Fruit fly (Drosophila melanogaster): Measurements from ENCODE around the gene HGTX.
A peak's percentile ranks its signal among the peaks of the same experiment; 100 is the strongest.

The HGTX gene

DNA sequence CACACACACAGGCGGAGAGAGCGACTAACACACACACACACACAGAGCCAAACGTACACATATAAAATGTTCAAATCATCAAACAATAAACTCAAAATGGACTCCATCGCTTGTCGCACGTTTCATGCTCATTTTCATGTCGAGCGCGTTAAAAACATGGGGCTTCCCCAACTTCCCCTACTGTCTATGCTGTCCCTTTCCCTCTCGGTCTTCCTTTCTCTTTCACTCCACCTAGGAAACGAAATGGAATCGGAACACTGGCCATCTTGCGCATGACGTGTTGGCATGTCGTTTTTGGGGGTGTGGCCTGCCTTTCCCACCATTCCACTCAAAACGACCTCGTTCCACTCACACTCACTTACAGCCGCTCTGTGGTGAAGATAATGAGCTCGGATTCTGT is 20.4 kb downstream of the HGTX start (continued):
- TF ChIP-seq seq (GFP tag; IDR thresholded peaks at IDR 0.05) = peak; percentile 73; the same call in 1 of the 2 replicates
- TF ChIP-seq Blimp-1 (GFP tag; optimal IDR thresholded peaks at IDR 0.05) = no peak
- no peak for TF ChIP-seq dm (GFP tag; optimal IDR thresholded peaks at IDR 0.05)
- no peak for TF ChIP-seq luna (GFP tag; optimal IDR thresholded peaks at IDR 0.05)
- no peak for TF ChIP-seq HmgZ (tag; optimal IDR thresholded peaks at IDR 0.05)
- TF ChIP-seq CG10321 (GFP tag; IDR thresholded peaks at IDR 0.05) = peak; percentile 89
- no peak for TF ChIP-seq CG33213 (GFP tag; optimal IDR thresholded peaks at IDR 0.05)
- TF ChIP-seq dmrt11E (tag; optimal IDR thresholded peaks at IDR 0.05) = no peak
- TF ChIP-seq CG42726 (GFP tag; IDR thresholded peaks at IDR 0.05; ENCODE audit: partially characterized antibody) = no peak
- TF ChIP-seq so (GFP tag; IDR thresholded peaks at IDR 0.05) = no peak
- TF ChIP-seq phol (tag; optimal IDR thresholded peaks at IDR 0.05) = peak; percentile 77
- peak; percentile 30; the same call in 1 of the 3 replicates for TF ChIP-seq CG34224 (GFP tag; IDR thresholded peaks at IDR 0.05; ENCODE audit: partially characterized antibody)
- no peak for TF ChIP-seq Atf3 (GFP tag; optimal IDR thresholded peaks at IDR 0.05)
- no peak for TF ChIP-seq Meics (GFP tag; optimal IDR thresholded peaks at IDR 0.05)
- no peak for TF ChIP-seq Tbp (GFP tag; optimal IDR thresholded peaks at IDR 0.05)
- no peak for TF ChIP-seq CG8388 (GFP tag; optimal IDR thresholded peaks at IDR 0.05)
- no peak for TF ChIP-seq PHDP (tag; optimal IDR thresholded peaks at IDR 0.05)
- TF ChIP-seq Atf6 (GFP tag; IDR thresholded peaks at IDR 0.05) = no peak
- no peak for TF ChIP-seq CG9797 (GFP tag; optimal IDR thresholded peaks at IDR 0.05)
- no peak for TF ChIP-seq Scr (GFP tag; IDR thresholded peaks at IDR 0.05; ENCODE audit: partially characterized antibody)
- no peak for TF ChIP-seq CG3163 (GFP tag; optimal IDR thresholded peaks at IDR 0.05)
- TF ChIP-seq ham (GFP tag; IDR thresholded peaks at IDR 0.05) = no peak
- no peak for TF ChIP-seq gcm (GFP tag; optimal IDR thresholded peaks at IDR 0.05)
- TF ChIP-seq pho (GFP tag; optimal IDR thresholded peaks at IDR 0.05) = no peak
- no peak for TF ChIP-seq prd (optimal IDR thresholded peaks at IDR 0.05)
- TF ChIP-seq prd (GFP tag; IDR thresholded peaks at IDR 0.05) = no peak
- no peak for TF ChIP-seq Lhr (GFP tag; optimal IDR thresholded peaks at IDR 0.05)
- no peak for TF ChIP-seq Hmx (GFP tag; optimal IDR thresholded peaks at IDR 0.05)
- TF ChIP-seq CG31365 (tag; optimal IDR thresholded peaks at IDR 0.05) = no peak
- TF ChIP-seq sug (tag; optimal IDR thresholded peaks at IDR 0.05) = no peak
- no peak; the same call in 1 of the 2 replicates for TF ChIP-seq bbx (GFP tag; IDR thresholded peaks at IDR 0.05; ENCODE audit: partially characterized antibody)
- no peak for TF ChIP-seq CG17385 (GFP tag; optimal IDR thresholded peaks at IDR 0.05)
- TF ChIP-seq Rfx (GFP tag; IDR thresholded peaks at IDR 0.05) = no peak
- no peak for TF ChIP-seq CG14860 (GFP tag; IDR thresholded peaks at IDR 0.05; ENCODE audit: partially characterized antibody)
- peak; percentile 100 for TF ChIP-seq pfk (GFP tag; optimal IDR thresholded peaks at IDR 0.05)
- peak; percentile 28 for TF ChIP-seq CG15601 (tag; optimal IDR thresholded peaks at IDR 0.05)
- peak; percentile 92 for TF ChIP-seq CG1832 (GFP tag; optimal IDR thresholded peaks at IDR 0.05)
- TF ChIP-seq CG2678 (tag; optimal IDR thresholded peaks at IDR 0.05) = no peak
- TF ChIP-seq MBD-R2 (GFP tag; IDR thresholded peaks at IDR 0.05) = no peak
- TF ChIP-seq CG2889 (GFP tag; IDR thresholded peaks at IDR 0.05) = no peak
- TF ChIP-seq Dad (GFP tag; optimal IDR thresholded peaks at IDR 0.05) = no peak
- TF ChIP-seq CG7786 (GFP tag; optimal IDR thresholded peaks at IDR 0.05) = no peak
- TF ChIP-seq ranshi (GFP tag; IDR thresholded peaks at IDR 0.05) = no peak
- no peak for TF ChIP-seq CG13123 (GFP tag; optimal IDR thresholded peaks at IDR 0.05)
- no peak for TF ChIP-seq al (GFP tag; IDR thresholded peaks at IDR 0.05)
- no peak for TF ChIP-seq CG16779 (GFP tag; IDR thresholded peaks at IDR 0.05)
- no peak for TF ChIP-seq CG14014 (GFP tag; IDR thresholded peaks at IDR 0.05)
- TF ChIP-seq bowl (GFP tag; IDR thresholded peaks at IDR 0.05) = no peak
- no peak for TF ChIP-seq CG3065 (GFP tag; optimal IDR thresholded peaks at IDR 0.05)
- TF ChIP-seq fru (optimal IDR thresholded peaks at IDR 0.05) = no peak
- TF ChIP-seq en (GFP tag; optimal IDR thresholded peaks at IDR 0.05) = no peak
- no peak for TF ChIP-seq H2.0 (GFP tag; IDR thresholded peaks at IDR 0.05)
- no peak for TF ChIP-seq ara (GFP tag; IDR thresholded peaks at IDR 0.05)
